Worm (Caenorhabditis elegans) whole organism, L1 larva: Measurements from ENCODE around the gene T05A8.1.

Experiments
- C04F5.9 ChIP-seq: sonication (generic microtip); optimal IDR thresholded peaks from 2 replicates; lab custom pipeline; 2016; ENCODE audit warnings: missing genetic modification characterization, missing compliant biosample characterization
- C16A3.4 ChIP-seq: fragments of 150-350 bp; optimal IDR thresholded peaks from 2 replicates; lab custom pipeline; 2014; ENCODE audit warnings: missing biosample characterization, missing genetic modification characterization
- C34B4.2 ChIP-seq: sonication (generic microtip); optimal IDR thresholded peaks from 2 replicates; lab custom pipeline; 2017; ENCODE audit warnings: mild to moderate bottlenecking, missing genetic modification characterization, missing compliant biosample characterization
- Y116A8C.19 ChIP-seq: sonication (generic microtip); optimal IDR thresholded peaks from 2 replicates; lab custom pipeline; 2016; ENCODE audit warnings: missing compliant biosample characterization, missing genetic modification characterization, borderline replicate concordance
- alr-1 ChIP-seq: fragments of 200-800 bp; sonication (Bioruptor generic); optimal IDR thresholded peaks from 2 replicates; lab custom pipeline; 2018; ENCODE audit warnings: borderline replicate concordance, mild to moderate bottlenecking, missing genetic modification characterization, missing compliant biosample characterization
- ceh-63 ChIP-seq: fragments of 200-800 bp; sonication (Bioruptor generic); optimal IDR thresholded peaks from 2 replicates; lab custom pipeline; 2018; ENCODE audit warnings: mild to moderate bottlenecking, missing genetic modification characterization, missing compliant biosample characterization
- ceh-8 ChIP-seq: fragments of 200-800 bp; sonication (Bioruptor generic); optimal IDR thresholded peaks from 2 replicates; lab custom pipeline; 2018; ENCODE audit warnings: mild to moderate bottlenecking, missing genetic modification characterization, moderate library complexity, missing compliant biosample characterization
- ceh-82 ChIP-seq, 3 experiments: fragments of 150-350 bp in 1 of 3; sonication (generic microtip) in 2 of 3; optimal IDR thresholded peaks; 2 replicates each; lab custom pipeline; 2014 to 2017; ENCODE audit warnings: missing biosample characterization in 3 of 3, missing genetic modification characterization in 3 of 3
- ceh-88 ChIP-seq: fragments of 200-800 bp; sonication (Bioruptor generic); IDR thresholded peaks from 2 replicates; pipeline ENCODE4 v1.3.6; 2022; ENCODE audit warnings: missing genetic modification characterization, missing compliant biosample characterization
- ceh-90 ChIP-seq: sonication (generic microtip); optimal IDR thresholded peaks from 2 replicates; lab custom pipeline; 2016; ENCODE audit warnings: missing genetic modification characterization, missing compliant biosample characterization
- ces-1 ChIP-seq: fragments of 150-350 bp; optimal IDR thresholded peaks from 2 replicates; lab custom pipeline; 2014; ENCODE audit warnings: missing biosample characterization, missing genetic modification reagents, missing genetic modification characterization
- dpl-1 ChIP-seq, 3 experiments: fragments of 150-350 bp in 2 of 3; sonication (generic microtip) in 1 of 3; optimal IDR thresholded peaks; 2 replicates each; lab custom pipeline; 2014 to 2017; ENCODE audit warnings: missing biosample characterization in 3 of 3, missing genetic modification characterization in 3 of 3, missing genetic modification reagents in 3 of 3
- dsc-1 ChIP-seq: sonication (generic microtip); optimal IDR thresholded peaks from 2 replicates; lab custom pipeline; 2016; ENCODE audit warnings: mild to moderate bottlenecking, missing genetic modification characterization, missing compliant biosample characterization
- efl-1 ChIP-seq, 4 experiments: fragments of 150-350 bp; optimal IDR thresholded peaks in 3 of 4; peaks in 1 of 4; 1 replicate in 1 of 4; 2 replicates in 3 of 4; lab custom pipeline; 2014; ENCODE audit warnings: missing biosample characterization in 2 of 4, missing genetic modification characterization in 2 of 4, missing genetic modification reagents in 2 of 4
- egl-13 ChIP-seq: sonication (generic microtip); optimal IDR thresholded peaks from 2 replicates; lab custom pipeline; 2016; ENCODE audit warnings: missing genotype, missing genetic modification reagents, missing genetic modification characterization, missing compliant biosample characterization
- egl-27 ChIP-seq, 2 experiments: fragments of 150-350 bp in 1 of 2; sonication (generic microtip); optimal IDR thresholded peaks; 3 replicates each; lab custom pipeline; 2017 to 2018; ENCODE audit warnings: missing biosample characterization in 2 of 2, missing genetic modification characterization in 2 of 2, missing genetic modification reagents in 2 of 2
- fkh-10 ChIP-seq: sonication (generic microtip); optimal IDR thresholded peaks from 2 replicates; lab custom pipeline; 2017; ENCODE audit warnings: missing biosample characterization, missing genetic modification reagents, missing genetic modification characterization
- isw-1 ChIP-seq: fragments of 200-800 bp; sonication (Bioruptor generic); IDR thresholded peaks from 2 replicates; pipeline ENCODE4 v1.3.6; 2022; ENCODE audit warnings: missing genetic modification characterization, missing compliant biosample characterization
- lin-13 ChIP-seq: fragments of 150-350 bp; optimal IDR thresholded peaks from 2 replicates; lab custom pipeline; 2014; ENCODE audit warnings: missing biosample characterization, missing genetic modification reagents, missing genetic modification characterization
- lin-14 ChIP-seq: fragments of 200-800 bp; sonication (Bioruptor generic); optimal IDR thresholded peaks from 2 replicates; lab custom pipeline; 2018; ENCODE audit warnings: mild to moderate bottlenecking, missing genetic modification characterization, moderate library complexity, missing compliant biosample characterization
- lin-39 ChIP-seq: fragments of 150-350 bp; optimal IDR thresholded peaks from 2 replicates; lab custom pipeline; 2014; ENCODE audit warnings: missing biosample characterization, missing genetic modification reagents, missing genetic modification characterization
- lir-3 ChIP-seq: sonication (generic microtip); optimal IDR thresholded peaks from 2 replicates; lab custom pipeline; 2016; ENCODE audit warnings: mild to moderate bottlenecking, missing genetic modification characterization, moderate library complexity, missing compliant biosample characterization; ENCODE audit not compliant: poor library complexity
- lsy-2 ChIP-seq, 2 experiments: fragments of 150-350 bp; optimal IDR thresholded peaks; 2 replicates each; lab custom pipeline; 2014; ENCODE audit warnings: missing biosample characterization in 2 of 2, missing genetic modification characterization in 2 of 2
- mab-9 ChIP-seq: fragments of 200-800 bp; sonication (Bioruptor generic); IDR thresholded peaks from 2 replicates; pipeline ENCODE4 v1.3.6; 2022; ENCODE audit warnings: missing genetic modification reagents, missing genetic modification characterization, missing compliant biosample characterization
- mdl-1 ChIP-seq, 2 experiments: fragments of 150-350 bp; optimal IDR thresholded peaks; 2 replicates each; lab custom pipeline; 2014 to 2017; ENCODE audit warnings: missing biosample characterization in 2 of 2, missing genetic modification characterization in 2 of 2, inconsistent platforms in 1 of 2
- mef-2 ChIP-seq: fragments of 150-350 bp; optimal IDR thresholded peaks from 2 replicates; lab custom pipeline; 2014; ENCODE audit warnings: missing biosample characterization, missing genetic modification characterization
- nhr-11 ChIP-seq: fragments of 150-350 bp; optimal IDR thresholded peaks from 2 replicates; lab custom pipeline; 2014; ENCODE audit warnings: missing biosample characterization, missing genetic modification characterization
- nhr-12 ChIP-seq: sonication (generic microtip); optimal IDR thresholded peaks from 2 replicates; lab custom pipeline; 2017; ENCODE audit warnings: missing biosample characterization, missing genetic modification characterization
- nhr-20 ChIP-seq: sonication (generic microtip); optimal IDR thresholded peaks from 2 replicates; lab custom pipeline; 2016; ENCODE audit warnings: mild to moderate bottlenecking, missing genetic modification characterization, missing compliant biosample characterization
- nhr-28 ChIP-seq: fragments of 150-350 bp; optimal IDR thresholded peaks from 2 replicates; lab custom pipeline; 2014; ENCODE audit warnings: missing biosample characterization, missing genetic modification characterization
- nhr-77 ChIP-seq: fragments of 150-350 bp; optimal IDR thresholded peaks from 2 replicates; lab custom pipeline; 2014; ENCODE audit warnings: missing biosample characterization, missing genetic modification characterization
- nhr-85 ChIP-seq: sonication (generic microtip); peaks from one replicate; lab custom pipeline; 2016; ENCODE audit warnings: missing genetic modification characterization, inconsistent platforms, missing compliant biosample characterization
- nhr-90 ChIP-seq: sonication (generic microtip); optimal IDR thresholded peaks from 2 replicates; lab custom pipeline; 2016; ENCODE audit warnings: mild to moderate bottlenecking, missing genetic modification characterization, missing compliant biosample characterization; ENCODE audit not compliant: poor library complexity
- rnt-1 ChIP-seq: sonication (generic microtip); optimal IDR thresholded peaks from 2 replicates; lab custom pipeline; 2016; ENCODE audit warnings: mild to moderate bottlenecking, missing genetic modification characterization, moderate library complexity, missing compliant biosample characterization
- snpc-4 ChIP-seq: fragments of 150-350 bp; optimal IDR thresholded peaks from 2 replicates; lab custom pipeline; 2014; ENCODE audit warnings: missing biosample characterization, missing genetic modification characterization
- tbx-2 ChIP-seq: sonication (generic microtip); optimal IDR thresholded peaks from 2 replicates; lab custom pipeline; 2016; ENCODE audit warnings: missing genetic modification characterization, missing compliant biosample characterization
- tlp-1 ChIP-seq: fragments of 150-350 bp; optimal IDR thresholded peaks from 2 replicates; lab custom pipeline; 2014; ENCODE audit warnings: missing biosample characterization, missing genetic modification characterization
- unc-62 ChIP-seq: fragments of 150-350 bp; optimal IDR thresholded peaks from 2 replicates; lab custom pipeline; 2014; ENCODE audit warnings: missing biosample characterization, missing genetic modification reagents, missing genetic modification characterization
- unc-98 ChIP-seq: fragments of 200-800 bp; sonication (Bioruptor generic); IDR thresholded peaks from 2 replicates; pipeline ENCODE4 v1.3.6; 2022; ENCODE audit warnings: missing genetic modification characterization, missing compliant biosample characterization
- ztf-11 ChIP-seq, 2 experiments: sonication (generic microtip); optimal IDR thresholded peaks; 2 replicates each; lab custom pipeline; 2016 to 2017; ENCODE audit warnings: missing genetic modification characterization in 2 of 2, missing biosample characterization in 1 of 2, missing compliant biosample characterization in 1 of 2

T05A8.1 gene

DNA sequence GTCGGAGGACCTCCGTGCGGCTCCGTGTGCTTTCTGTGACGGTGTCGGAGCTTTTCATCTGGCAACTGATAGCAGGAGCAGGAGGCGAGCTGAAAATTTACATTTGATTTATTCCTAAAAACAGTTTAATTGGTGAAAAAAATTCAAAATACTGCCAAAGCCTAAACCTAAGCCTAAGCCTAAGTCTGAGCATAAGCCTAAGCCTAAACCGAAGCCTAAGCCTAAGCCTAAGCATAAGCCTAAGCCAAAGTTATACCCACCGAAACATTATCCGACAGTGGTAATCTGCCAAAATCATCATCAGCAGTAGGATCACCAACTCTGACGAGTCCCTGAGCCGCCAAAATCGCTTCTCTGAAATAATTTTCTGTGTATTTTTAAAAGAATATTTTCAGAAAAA, 25.1 kb downstream of the T05A8.1 start:
- no peak for TF ChIP-seq fkh-10 (GFP tag; lab: Kevin White, UChicago)
- no peak for TF ChIP-seq nhr-12 (tag; lab: Kevin White, UChicago)
- TF ChIP-seq C16A3.4 (tag; lab: Kevin White, UChicago) = no peak
- TF ChIP-seq nhr-28 = no peak
- no peak for TF ChIP-seq ceh-8 (GFP tag; lab: Kevin White, UChicago)
- TF ChIP-seq nhr-85 (tag; lab: Kevin White, UChicago) = no peak
- TF ChIP-seq mab-9 = no peak
- no peak for TF ChIP-seq rnt-1 (tag; lab: Kevin White, UChicago)
- TF ChIP-seq lsy-2 (tag; optimal IDR thresholded peaks at IDR 0.05; lab: Kevin White, UChicago) = no peak
- no peak for TF ChIP-seq nhr-90 (tag; lab: Kevin White, UChicago)
- no peak for TF ChIP-seq lin-13 (GFP tag; lab: Kevin White, UChicago)
- no peak for TF ChIP-seq lin-14
- TF ChIP-seq ceh-90 (tag; lab: Kevin White, UChicago) = no peak
- no peak for TF ChIP-seq lin-39 (tag; lab: Kevin White, UChicago)

DNA sequence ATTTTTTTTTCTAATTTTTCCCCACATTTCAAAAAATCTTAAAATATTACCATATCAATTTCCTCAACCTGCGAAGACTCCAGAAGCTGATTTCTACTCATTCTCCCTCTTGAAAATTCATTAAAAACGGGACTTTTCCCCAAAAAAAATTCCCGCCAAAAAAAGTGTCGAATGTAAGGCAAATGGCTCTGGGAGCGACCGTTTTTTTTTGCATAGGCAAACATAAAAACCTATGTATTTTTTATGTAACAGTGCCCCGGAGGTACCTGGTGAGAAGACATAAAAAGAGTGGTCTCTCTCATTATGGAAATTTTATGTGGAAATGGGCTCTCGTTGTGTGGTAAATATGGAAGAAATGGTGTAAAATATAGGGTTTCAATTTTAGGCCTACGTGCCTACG, 25.6 kb downstream of the T05A8.1 start, which contains the start of gene ceh-87:
TSS of gene ceh-87 (minus strand) at position 101 of the 400 bp plus-strand sequence.
- TF ChIP-seq dpl-1 (GFP tag; optimal IDR thresholded peaks at IDR 0.05; lab: Kevin White, UChicago) (no peak), ceh-82 (tag; optimal IDR thresholded peaks at IDR 0.05; lab: Kevin White, UChicago) (no peak), C04F5.9 (tag; lab: Kevin White, UChicago) (no peak), lir-3 (tag; lab: Kevin White, UChicago) (no peak), snpc-4 (tag; lab: Kevin White, UChicago) (no peak), nhr-90 (tag; lab: Kevin White, UChicago) (no peak), isw-1 (GFP tag; lab: Robert Waterston, UW) (no peak), nhr-77 (tag; lab: Kevin White, UChicago) (no peak), efl-1 (optimal IDR thresholded peaks at IDR 0.05; lab: Kevin White, UChicago) (no peak), efl-1 (GFP tag; optimal IDR thresholded peaks at IDR 0.05 in 1 of 2; lab: Kevin White, UChicago) (no peak), ceh-63 (GFP tag; lab: Kevin White, UChicago) (no peak), C34B4.2 (tag; lab: Kevin White, UChicago) (no peak), unc-62 (GFP tag; lab: Kevin White, UChicago) (no peak), ces-1 (GFP tag; lab: Kevin White, UChicago) (no peak)

DNA sequence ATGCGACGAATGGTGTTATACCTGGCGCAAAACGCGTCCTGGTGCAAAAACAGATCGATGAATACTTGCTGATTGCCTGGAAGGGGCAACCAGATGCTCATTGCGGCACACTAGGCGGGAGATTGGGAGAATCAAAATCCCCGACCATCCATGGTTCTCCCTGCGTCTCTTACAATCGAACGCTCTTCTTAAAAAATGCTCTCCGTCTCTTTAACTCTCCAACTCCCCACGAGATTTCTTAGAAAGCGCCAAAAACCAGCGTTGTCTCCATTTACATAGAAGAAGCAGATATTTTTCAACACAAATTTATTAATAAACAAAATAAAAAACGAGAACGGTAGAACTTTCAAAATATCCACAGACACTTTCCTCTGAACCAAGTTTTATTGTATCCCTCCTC, 28.7 kb downstream of the T05A8.1 start, which contains the start of gene F34D6.1:
TSS of gene F34D6.1 (minus strand) at position 101 of the 400 bp plus-strand sequence.
- TF ChIP-seq dsc-1 (tag; lab: Kevin White, UChicago) (no peak), tlp-1 (no peak), nhr-20 (no peak), nhr-11 (tag; lab: Kevin White, UChicago) (no peak), nhr-90 (tag; lab: Kevin White, UChicago) (no peak), Y116A8C.19 (no peak), ceh-63 (GFP tag; lab: Kevin White, UChicago) (no peak), ztf-11 (tag; optimal IDR thresholded peaks at IDR 0.05; lab: Kevin White, UChicago) (no peak), snpc-4 (tag; lab: Kevin White, UChicago) (no peak), egl-27 (tag; optimal IDR thresholded peaks at IDR 0.05; lab: Kevin White, UChicago) (no peak), tbx-2 (tag; lab: Kevin White, UChicago) (no peak), fkh-10 (GFP tag; lab: Kevin White, UChicago) (no peak), egl-13 (tag; lab: Kevin White, UChicago) (no peak), ceh-88 (GFP tag; lab: Robert Waterston, UW) (no peak), mdl-1 (tag; optimal IDR thresholded peaks at IDR 0.05; lab: Kevin White, UChicago) (no peak), mef-2 (tag; lab: Kevin White, UChicago) (no peak), alr-1 (tag; lab: Kevin White, UChicago) (no peak), unc-98 (GFP tag; lab: Robert Waterston, UW) (no peak)
